In genomic region chr2L:19577187-19577765, dm6 we compare ENCODE assay signal across 3 fruit fly cellular contexts.
A peak's percentile ranks its signal among the peaks of the same experiment; 100 is the strongest.
TF ChIP-seq lines count a peak whose summit lies in the region.

spi (minus strand) TSS chr2L:19577315.
msb1l (plus strand) TSS chr2L:19577701.

TF ChIP-seq in whole organism, adult, 20 proteins besides CTCF, POLR2A, EP300 and RAD21 (continued from another document):
- TF ChIP-seq CG33017 (tag; optimal IDR thresholded peaks at IDR 0.05; lab: Kevin White, UChicago) (no peak), toe (GFP tag; optimal IDR thresholded peaks at IDR 0.05; lab: Kevin White, UChicago) (peak; percentile 60)

TF ChIP-seq in whole organism, embryonic, 481 proteins besides CTCF, POLR2A, EP300 and RAD21 (continued from another document and continues in another):
- TF ChIP-seq zfh2 (GFP tag; optimal IDR thresholded peaks at IDR 0.05; lab: Kevin White, UChicago) (peak; percentile 59), CG10366 (GFP tag; IDR thresholded peaks at IDR 0.05; lab: Robert Waterston, UW) (peak; percentile 19; the same call in 1 of the 2 replicates), lbe (GFP tag; optimal IDR thresholded peaks at IDR 0.05; lab: Kevin White, UChicago) (no peak), HmgZ (tag; optimal IDR thresholded peaks at IDR 0.05; lab: Kevin White, UChicago) (peak; percentile 15), CG6272 (GFP tag; IDR thresholded peaks at IDR 0.05; lab: Robert Waterston, UW) (peak; percentile 7; the same call in 1 of the 2 replicates), Bteb2 (GFP tag; optimal IDR thresholded peaks at IDR 0.05; lab: Kevin White, UChicago) (no peak), Dp (GFP tag; optimal IDR thresholded peaks at IDR 0.05; lab: Kevin White, UChicago) (peak; percentile 83), abd-A (tag; optimal IDR thresholded peaks at IDR 0.05; lab: Kevin White, UChicago) (no peak), lab (GFP tag; optimal IDR thresholded peaks at IDR 0.05; lab: Kevin White, UChicago) (peak; percentile 55), tap (tag; optimal IDR thresholded peaks at IDR 0.05; lab: Kevin White, UChicago) (no peak), CG2889 (GFP tag; IDR thresholded peaks at IDR 0.05; lab: Robert Waterston, UW) (no peak), peb (GFP tag; IDR thresholded peaks at IDR 0.05; lab: Robert Waterston, UW) (0 out of 2 replicates have a peak, but pooled peaks have one; percentile 7), D (optimal IDR thresholded peaks at IDR 0.05; lab: Kevin White, UChicago) (no peak), D (GFP tag; optimal IDR thresholded peaks at IDR 0.05; lab: Kevin White, UChicago) (no peak), CG8281 (tag; optimal IDR thresholded peaks at IDR 0.05; lab: Kevin White, UChicago) (no peak), z (GFP tag; IDR thresholded peaks at IDR 0.05; lab: Robert Waterston, UW) (no peak), ci (GFP tag; IDR thresholded peaks at IDR 0.05; lab: Robert Waterston, UW) (no peak), fu2 (GFP tag; optimal IDR thresholded peaks at IDR 0.05; lab: Kevin White, UChicago) (no peak), H15 (GFP tag; IDR thresholded peaks at IDR 0.05; lab: Robert Waterston, UW) (peak; percentile 54; the same call in 1 of the 3 replicates), Dref (GFP tag; IDR thresholded peaks at IDR 0.05; lab: Robert Waterston, UW) (peak; percentile 33; the same call in 1 of the 2 replicates), unc-4 (GFP tag; IDR thresholded peaks at IDR 0.05; lab: Robert Waterston, UW; ENCODE audit: partially characterized antibody) (peak; percentile 47; the same call in 1 of the 2 replicates), Hr78 (GFP tag; optimal IDR thresholded peaks at IDR 0.05; lab: Kevin White, UChicago) (no peak), ERR (GFP tag; optimal IDR thresholded peaks at IDR 0.05; lab: Kevin White, UChicago) (no peak), vvl (GFP tag; IDR thresholded peaks at IDR 0.05; lab: Robert Waterston, UW) (no peak; the same call in 1 of the 2 replicates), chn (GFP tag; optimal IDR thresholded peaks at IDR 0.05; lab: Kevin White, UChicago) (peak; percentile 50), CG12236 (GFP tag; optimal IDR thresholded peaks at IDR 0.05; lab: Kevin White, UChicago) (no peak), CG2129 (GFP tag; IDR thresholded peaks at IDR 0.05; lab: Robert Waterston, UW; ENCODE audit: partially characterized antibody) (peak; percentile 20; the same call in 1 of the 2 replicates), Dbx (GFP tag; IDR thresholded peaks at IDR 0.05; lab: Robert Waterston, UW) (peak; percentile 65; the same call in 2 of the 3 replicates), h (optimal IDR thresholded peaks at IDR 0.05; lab: Kevin White, UChicago) (no peak), nerfin-1 (tag; optimal IDR thresholded peaks at IDR 0.05; lab: Kevin White, UChicago) (no peak), Doc3 (GFP tag; IDR thresholded peaks at IDR 0.05; lab: Robert Waterston, UW; ENCODE audit: partially characterized antibody) (0 out of 3 replicates have a peak, but pooled peaks have one; percentile 24), gce (GFP tag; IDR thresholded peaks at IDR 0.05; lab: Robert Waterston, UW) (no peak), CG8290 (GFP tag; optimal IDR thresholded peaks at IDR 0.05; lab: Kevin White, UChicago) (peak; percentile 66), CG8290 (tag; optimal IDR thresholded peaks at IDR 0.05; lab: Kevin White, UChicago) (peak in 1 of 2 experiments; percentile 33), CG11504 (tag; optimal IDR thresholded peaks at IDR 0.05; lab: Kevin White, UChicago) (peak; percentile 75), CG11085 (GFP tag; IDR thresholded peaks at IDR 0.05; lab: Robert Waterston, UW) (0 out of 2 replicates have a peak, but pooled peaks have one; percentile 41), CG8359 (GFP tag; optimal IDR thresholded peaks at IDR 0.05; lab: Kevin White, UChicago; ENCODE audit: borderline replicate concordance) (no peak), NC2α (GFP tag; optimal IDR thresholded peaks at IDR 0.05; lab: Kevin White, UChicago) (no peak), rib (GFP tag; IDR thresholded peaks at IDR 0.05; lab: Robert Waterston, UW) (no peak), twi (tag; optimal IDR thresholded peaks at IDR 0.05; lab: Kevin White, UChicago) (peak; percentile 21), Lpt (GFP tag; optimal IDR thresholded peaks at IDR 0.05; lab: Kevin White, UChicago) (no peak), CG18476 (GFP tag; optimal IDR thresholded peaks at IDR 0.05; lab: Kevin White, UChicago) (no peak), CG13123 (GFP tag; optimal IDR thresholded peaks at IDR 0.05; lab: Kevin White, UChicago) (peak; percentile 38), dati (GFP tag; IDR thresholded peaks at IDR 0.05; lab: Robert Waterston, UW) (no peak), CG11696 (GFP tag; IDR thresholded peaks at IDR 0.05; lab: Robert Waterston, UW) (no peak), CG1024 (GFP tag; IDR thresholded peaks at IDR 0.05; lab: Robert Waterston, UW) (no peak), CG17359 (tag; optimal IDR thresholded peaks at IDR 0.05; lab: Kevin White, UChicago) (peak; percentile 7), CG3726 (GFP tag; IDR thresholded peaks at IDR 0.05; lab: Robert Waterston, UW) (no peak), Fer3 (tag; optimal IDR thresholded peaks at IDR 0.05; lab: Kevin White, UChicago) (peak; percentile 8), CG3838 (GFP tag; optimal IDR thresholded peaks at IDR 0.05; lab: Kevin White, UChicago) (no peak), sug (tag; optimal IDR thresholded peaks at IDR 0.05; lab: Kevin White, UChicago) (peak; percentile 62), eyg (GFP tag; optimal IDR thresholded peaks at IDR 0.05; lab: Kevin White, UChicago) (no peak), ems (GFP tag; optimal IDR thresholded peaks at IDR 0.05; lab: Kevin White, UChicago) (no peak), CG4328 (GFP tag; optimal IDR thresholded peaks at IDR 0.05; lab: Kevin White, UChicago) (no peak), Hr51 (GFP tag; optimal IDR thresholded peaks at IDR 0.05; lab: Kevin White, UChicago) (peak in 1 of 2 experiments; percentile 45), CG15269 (tag; optimal IDR thresholded peaks at IDR 0.05; lab: Kevin White, UChicago) (peak; percentile 55), Antp (GFP tag; optimal IDR thresholded peaks at IDR 0.05; lab: Kevin White, UChicago) (no peak), Asciz (GFP tag; optimal IDR thresholded peaks at IDR 0.05; lab: Kevin White, UChicago) (no peak), CG5953 (GFP tag; IDR thresholded peaks at IDR 0.05; lab: Robert Waterston, UW) (no peak), cwo (GFP tag; optimal IDR thresholded peaks at IDR 0.05; lab: Kevin White, UChicago) (peak; percentile 25), eve (GFP tag; optimal IDR thresholded peaks at IDR 0.05; lab: Kevin White, UChicago) (no peak), CG13287 (GFP tag; IDR thresholded peaks at IDR 0.05; lab: Robert Waterston, UW; ENCODE audit: partially characterized antibody) (peak; percentile 57), CG6654 (GFP tag; optimal IDR thresholded peaks at IDR 0.05; lab: Kevin White, UChicago) (no peak)

TF ChIP-seq in whole organism, prepupa, 60 proteins besides CTCF, POLR2A, EP300 and RAD21 (continued from another document):
- TF ChIP-seq ss (GFP tag; optimal IDR thresholded peaks at IDR 0.05; lab: Kevin White, UChicago) = no peak
- TF ChIP-seq Hr4 (GFP tag; optimal IDR thresholded peaks at IDR 0.05; lab: Kevin White, UChicago) = peak; percentile 27
- peak; percentile 45 for TF ChIP-seq Smox (GFP tag; optimal IDR thresholded peaks at IDR 0.05; lab: Kevin White, UChicago)
- TF ChIP-seq achi (GFP tag; optimal IDR thresholded peaks at IDR 0.05; lab: Kevin White, UChicago) = peak; percentile 12
- TF ChIP-seq Eip75B (GFP tag; optimal IDR thresholded peaks at IDR 0.05; lab: Kevin White, UChicago) = no peak
- TF ChIP-seq salr (GFP tag; optimal IDR thresholded peaks at IDR 0.05; lab: Kevin White, UChicago) = no peak
- no peak for TF ChIP-seq CG11294 (GFP tag; IDR thresholded peaks at IDR 0.05; lab: Robert Waterston, UW)
- no peak for TF ChIP-seq CG15336 (GFP tag; IDR thresholded peaks at IDR 0.05; lab: Robert Waterston, UW)
- no peak for TF ChIP-seq Ets96B (tag; optimal IDR thresholded peaks at IDR 0.05; lab: Kevin White, UChicago)
- TF ChIP-seq CG6792 (GFP tag; optimal IDR thresholded peaks at IDR 0.05; lab: Kevin White, UChicago) = no peak
- TF ChIP-seq Blimp-1 (GFP tag; optimal IDR thresholded peaks at IDR 0.05; lab: Kevin White, UChicago) = peak; percentile 14
- peak; percentile 5 for TF ChIP-seq CG11902 (GFP tag; optimal IDR thresholded peaks at IDR 0.05; lab: Kevin White, UChicago)
- no peak for TF ChIP-seq CG4318 (GFP tag; optimal IDR thresholded peaks at IDR 0.05; lab: Kevin White, UChicago)
- no peak for TF ChIP-seq CG16779 (tag; optimal IDR thresholded peaks at IDR 0.05; lab: Kevin White, UChicago)
- TF ChIP-seq CG3032 (tag; optimal IDR thresholded peaks at IDR 0.05; lab: Kevin White, UChicago) = peak; percentile 57
- TF ChIP-seq Ets21C (GFP tag; optimal IDR thresholded peaks at IDR 0.05; lab: Kevin White, UChicago) = no peak
- TF ChIP-seq CG31627 (GFP tag; optimal IDR thresholded peaks at IDR 0.05; lab: Kevin White, UChicago) = peak; percentile 12
- peak; percentile 41 for TF ChIP-seq acj6 (GFP tag; optimal IDR thresholded peaks at IDR 0.05; lab: Kevin White, UChicago)
- peak; percentile 42 for TF ChIP-seq pdm3 (GFP tag; optimal IDR thresholded peaks at IDR 0.05; lab: Kevin White, UChicago)
- peak; percentile 25 for TF ChIP-seq Met (GFP tag; optimal IDR thresholded peaks at IDR 0.05; lab: Kevin White, UChicago)
- TF ChIP-seq CG9139 (GFP tag; optimal IDR thresholded peaks at IDR 0.05; lab: Kevin White, UChicago) = no peak
- TF ChIP-seq CG32006 (GFP tag; optimal IDR thresholded peaks at IDR 0.05; lab: Kevin White, UChicago) = no peak
TF ChIP-seq in whole organism, prepupa: peak in this region for 23.
